Worm (Caenorhabditis elegans) whole organism, dauer: ENCODE results near the gene F43C11.3.

Source experiments
- unc-62 ChIP-seq: sonication (generic microtip); optimal IDR thresholded peaks from 2 replicates; lab custom pipeline; 2017; ENCODE audit warnings: missing biosample characterization, missing genetic modification reagents, missing genetic modification characterization

Gene F43C11.3

ce11 chrII:2353012-2353411, at the start of gene F43C11.3:
Gene F43C11.3, plus strand, starts transcription at chrII:2353312.
- TF ChIP-seq unc-62 = no peak

ce11 chrII:2304575-2304974, 48.5 kb upstream of the F43C11.3 start:
- TF ChIP-seq unc-62 = no peak

- TF ChIP-seq unc-62 = no peak
Measured at ce11 chrII:2305507-2305906, 47.6 kb upstream of the F43C11.3 start.

ce11 chrII:2306741-2307140, 46.4 kb upstream of the F43C11.3 start, which contains the start of gene B0281.3:
Gene B0281.3, plus strand, starts transcription at chrII:2307041.
- TF ChIP-seq unc-62 = no peak

- no peak for TF ChIP-seq unc-62
Measured at ce11 chrII:2312747-2313146, 40.4 kb upstream of the F43C11.3 start, which contains the start of the genes trim-21 and B0281.1. Gene trim-21, minus strand, starts transcription at chrII:2312847. Gene B0281.1, plus strand, starts transcription at chrII:2313067.

ce11 chrII:2317883-2318357, 35.2 kb upstream of the F43C11.3 start, which contains the start of the genes ZK1240.5 and ZK1240.9:
Gene ZK1240.5, minus strand, starts transcription at chrII:2317933.
Gene ZK1240.9, plus strand, starts transcription at chrII:2318189.
- TF ChIP-seq unc-62 = no peak

ce11 chrII:2320097-2320496, 33.0 kb upstream of the F43C11.3 start, which contains the start of gene ZK1240.3:
Gene ZK1240.3, plus strand, starts transcription at chrII:2320334.
- no peak for TF ChIP-seq unc-62

ce11 chrII:2322857-2323518, 30.1 kb upstream of the F43C11.3 start, which contains the start of the genes ZK1240.6 and ZK1240.2:
Gene ZK1240.6, minus strand, starts transcription at chrII:2322907.
Gene ZK1240.2, plus strand, starts transcription at chrII:2323376.
- TF ChIP-seq unc-62 = no peak

ce11 chrII:2324956-2325355, 28.2 kb upstream of the F43C11.3 start, which contains the start of gene ZK1240.11:
Gene ZK1240.11, plus strand, starts transcription at chrII:2325256.
- TF ChIP-seq unc-62 = no peak

ce11 chrII:2328963-2329442, 24.1 kb upstream of the F43C11.3 start, which contains the start of the genes ZK1240.8 and ZK1240.1:
Gene ZK1240.8, minus strand, starts transcription at chrII:2329063.
Gene ZK1240.1, plus strand, starts transcription at chrII:2329392.
- no peak for TF ChIP-seq unc-62

ce11 chrII:2330462-2330861, 22.6 kb upstream of the F43C11.3 start:
- no peak for TF ChIP-seq unc-62

- TF ChIP-seq unc-62 = no peak
Measured at ce11 chrII:2332220-2332619, 20.9 kb upstream of the F43C11.3 start, which contains the start of gene F43C11.8. Gene F43C11.8, plus strand, starts transcription at chrII:2332520.

ce11 chrII:2335572-2335971, 17.5 kb upstream of the F43C11.3 start, which contains the start of gene F43C11.7:
Gene F43C11.7, plus strand, starts transcription at chrII:2335897.
- no peak for TF ChIP-seq unc-62

ce11 chrII:2336177-2336576, 16.9 kb upstream of the F43C11.3 start:
- TF ChIP-seq unc-62 = no peak

ce11 chrII:2340974-2341373, 12.1 kb upstream of the F43C11.3 start:
- TF ChIP-seq unc-62 = no peak

ce11 chrII:2341515-2341914, 11.6 kb upstream of the F43C11.3 start, which contains the start of gene enri-1:
Gene enri-1, minus strand, starts transcription at chrII:2341615.
- no peak for TF ChIP-seq unc-62

- no peak for TF ChIP-seq unc-62
Measured at ce11 chrII:2342004-2342479, 11.1 kb upstream of the F43C11.3 start, which contains the start of gene F43C11.6. Gene F43C11.6, plus strand, starts transcription at chrII:2342429.
